Worm (Caenorhabditis elegans): ENCODE results near the gene cah-1.

DNA sequence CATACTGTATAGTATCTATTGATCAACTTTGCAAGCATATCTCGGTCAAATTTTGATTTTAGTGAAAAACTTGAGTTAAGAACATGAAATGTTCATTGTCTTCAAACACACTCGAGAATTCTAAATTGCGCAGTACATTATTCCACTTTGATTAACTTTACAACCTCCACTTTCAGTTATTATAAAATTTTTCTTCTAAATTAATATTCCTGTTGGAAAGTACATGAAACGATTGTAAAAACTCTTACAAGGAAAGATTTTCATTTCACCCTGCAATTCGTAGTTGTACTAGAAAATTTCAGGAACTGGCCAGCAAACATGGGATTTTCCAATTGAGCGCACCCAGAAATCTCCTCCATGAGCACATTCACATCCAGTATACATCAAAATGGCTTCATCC is 40.7 kb downstream of the cah-1 start, which contains the start of gene C45G9.14:
- TF ChIP-seq ztf-11 (tag; optimal IDR thresholded peaks at IDR 0.05) (no peak), zip-8 (tag; optimal IDR thresholded peaks at IDR 0.05) (no peak), nhr-237 (tag; optimal IDR thresholded peaks at IDR 0.05) (no peak), unc-62 (GFP tag; optimal IDR thresholded peaks at IDR 0.05) (no peak), unc-39 (tag; optimal IDR thresholded peaks at IDR 0.05) (no peak), lsy-2 (tag; optimal IDR thresholded peaks at IDR 0.05) (no peak), mab-5 (tag; optimal IDR thresholded peaks at IDR 0.05) (no peak), nhr-12 (tag; optimal IDR thresholded peaks at IDR 0.05) (no peak), elt-3 (tag; optimal IDR thresholded peaks at IDR 0.05) (no peak)
